Worm (Caenorhabditis elegans) whole organism, early embryonic: ENCODE results near the gene del-6.

Source experiments
- B0310.2 ChIP-seq: sonication (generic microtip); optimal IDR thresholded peaks from 2 replicates; lab custom pipeline; 2016; ENCODE audit warnings: mild to moderate bottlenecking, missing genetic modification characterization, missing compliant biosample characterization
- ama-1 ChIP-seq: fragments of 150-350 bp; optimal IDR thresholded peaks from 2 replicates; lab custom pipeline; 2014
- ceh-13 ChIP-seq: fragments of 200-800 bp; sonication (Bioruptor generic); optimal IDR thresholded peaks from 2 replicates; lab custom pipeline; 2018; ENCODE audit warnings: mild to moderate bottlenecking, missing genetic modification characterization, missing compliant biosample characterization
- ets-7 ChIP-seq: sonication (generic microtip); optimal IDR thresholded peaks from 2 replicates; lab custom pipeline; 2016; ENCODE audit warnings: missing genotype, missing genetic modification characterization, missing compliant biosample characterization
- flt-1 ChIP-seq: fragments of 200-800 bp; sonication (Bioruptor generic); IDR thresholded peaks from 2 replicates; pipeline ENCODE4 v1.3.6; 2022; ENCODE audit warnings: missing genetic modification characterization, missing compliant biosample characterization
- hmbx-1 ChIP-seq: sonication (generic microtip); optimal IDR thresholded peaks from 2 replicates; lab custom pipeline; 2016; ENCODE audit warnings: mild to moderate bottlenecking, missing genetic modification characterization, missing compliant biosample characterization
- hnd-1 ChIP-seq: sonication (generic microtip); optimal IDR thresholded peaks from 2 replicates; lab custom pipeline; 2016; ENCODE audit warnings: missing genetic modification characterization, missing compliant biosample characterization
- scrt-1 ChIP-seq: fragments of 200-800 bp; sonication (Bioruptor generic); IDR thresholded peaks from 2 replicates; pipeline ENCODE4 v1.3.6; 2022; ENCODE audit warnings: missing genetic modification characterization, missing compliant biosample characterization
- tbx-37 ChIP-seq: fragments of 200-800 bp; sonication (Bioruptor generic); conservative IDR thresholded peaks from 2 replicates; pipeline ENCODE4 v1.3.6; 2022; ENCODE audit warnings: missing genetic modification reagents, missing genetic modification characterization, missing compliant biosample characterization
- tra-4 ChIP-seq: sonication (generic microtip); optimal IDR thresholded peaks from 2 replicates; lab custom pipeline; 2017; ENCODE audit warnings: missing genetic modification characterization, missing compliant biosample characterization

- TF ChIP-seq ama-1 (lab: Kevin White, UChicago) = no peak
- TF ChIP-seq flt-1 = no peak
- TF ChIP-seq hmbx-1 (tag; lab: Kevin White, UChicago) = no peak
- no peak for TF ChIP-seq ets-7
- TF ChIP-seq tra-4 (tag; lab: Kevin White, UChicago) = no peak
- TF ChIP-seq B0310.2 (tag; lab: Kevin White, UChicago) = no peak
- TF ChIP-seq ceh-13 (GFP tag; lab: Kevin White, UChicago) = no peak
- TF ChIP-seq hnd-1 (tag; lab: Kevin White, UChicago) = no peak
- no peak for TF ChIP-seq tbx-37 (GFP tag; lab: Robert Waterston, UW)
- no peak for TF ChIP-seq scrt-1 (GFP tag; lab: Robert Waterston, UW)
Measured at ce11 chrV:10532725-10533124, 40.0 kb upstream of the del-6 start, which contains the start of gene txt-10.
